Fruit fly (Drosophila melanogaster) whole organism, adult: Measurements from ENCODE around the gene CG31769.

Experiments
- CG14711 ChIP-seq: fragments of 200-800 bp; sonication (Bioruptor generic); optimal IDR thresholded peaks from 2 replicates; lab custom pipeline; 2018; ENCODE audit warnings: missing biosample characterization, mild to moderate bottlenecking, missing genetic modification characterization, moderate library complexity
- CG5204 ChIP-seq: fragments of 200-800 bp; sonication (Bioruptor generic); optimal IDR thresholded peaks from 2 replicates; lab custom pipeline; 2016; ENCODE audit warnings: missing biosample characterization, missing genetic modification characterization
- Clk ChIP-seq: fragments of 200-800 bp; sonication (Bioruptor generic); optimal IDR thresholded peaks from 2 replicates; lab custom pipeline; 2017; ENCODE audit warnings: missing biosample characterization, missing genetic modification characterization
- Crg-1 ChIP-seq: fragments of 200-800 bp; sonication (Bioruptor generic); optimal IDR thresholded peaks from 2 replicates; lab custom pipeline; 2016; ENCODE audit warnings: missing biosample characterization, missing genetic modification characterization
- cnc ChIP-seq, 2 experiments: fragments of >200 bp; optimal IDR thresholded peaks; 2 replicates each; lab custom pipeline; 2017
- kay ChIP-seq: fragments of 200-800 bp; sonication (Bioruptor generic); peaks from one replicate; lab custom pipeline; 2016; ENCODE audit warnings: missing biosample characterization, missing genetic modification characterization, borderline replicate concordance
- tj ChIP-seq: fragments of 200-800 bp; sonication (Bioruptor generic); optimal IDR thresholded peaks from 3 replicates; lab custom pipeline; 2017; ENCODE audit warnings: missing biosample characterization, mild to moderate bottlenecking, missing genetic modification characterization, moderate library complexity
- toe ChIP-seq: fragments of 200-800 bp; sonication (Bioruptor generic); optimal IDR thresholded peaks from 2 replicates; lab custom pipeline; 2016; ENCODE audit warnings: missing biosample characterization, missing genetic modification characterization

- TF ChIP-seq toe (GFP tag; lab: Kevin White, UChicago): no peak
- TF ChIP-seq Clk (GFP tag; lab: Kevin White, UChicago): no peak
- no peak for TF ChIP-seq cnc (optimal IDR thresholded peaks at IDR 0.05; lab: Kevin White, UChicago)
- TF ChIP-seq CG5204: no peak
- no peak for TF ChIP-seq Crg-1
- TF ChIP-seq kay (GFP tag; lab: Kevin White, UChicago): no peak
- TF ChIP-seq tj: no peak
- TF ChIP-seq CG14711 (tag; lab: Kevin White, UChicago): no peak
Measured at dm6 chr2L:14103790-14104189, 6.7 kb downstream of the CG31769 start, which contains the start of gene CG46301.
